Worm (Caenorhabditis elegans): ENCODE measurements around the gene acr-20.

acr-20 gene

ce11 chrII:14406117-14406935, 28.6 kb upstream of the acr-20 start:
- peak; percentile 68 for TF ChIP-seq mep-1 (tag; optimal IDR thresholded peaks at IDR 0.05)
- TF ChIP-seq elt-2 (tag; optimal IDR thresholded peaks at IDR 0.05): no peak

- TF ChIP-seq mep-1 (tag; optimal IDR thresholded peaks at IDR 0.05) (peak; percentile 22), ceh-82 (tag; optimal IDR thresholded peaks at IDR 0.05) (no peak), ama-1 (optimal IDR thresholded peaks at IDR 0.05) (peak; percentile 13), tbx-2 (tag; optimal IDR thresholded peaks at IDR 0.05) (no peak), sup-37 (GFP tag; optimal IDR thresholded peaks at IDR 0.05) (no peak), tlp-1 (tag; optimal IDR thresholded peaks at IDR 0.05) (no peak), unc-62 (GFP tag; optimal IDR thresholded peaks at IDR 0.05) (no peak), nhr-71 (tag; optimal IDR thresholded peaks at IDR 0.05) (no peak), C04F5.9 (tag; optimal IDR thresholded peaks at IDR 0.05) (no peak), lin-35 (GFP tag; optimal IDR thresholded peaks at IDR 0.05) (no peak), isw-1 (GFP tag; IDR thresholded peaks at IDR 0.05) (no peak)
Measured at ce11 chrII:14405489-14406059, 27.9 kb upstream of the acr-20 start.

ce11 chrII:14404741-14405488, 27.2 kb upstream of the acr-20 start:
- peak; percentile 58 for TF ChIP-seq mep-1 (tag; optimal IDR thresholded peaks at IDR 0.05)
- TF ChIP-seq ceh-82 (tag; optimal IDR thresholded peaks at IDR 0.05): peak; percentile 1 to 31 (median 14)
- TF ChIP-seq nhr-90 (tag; optimal IDR thresholded peaks at IDR 0.05; ENCODE audit: poor library complexity): peak; percentile 82
- no peak for TF ChIP-seq sox-4 (tag; optimal IDR thresholded peaks at IDR 0.05)
- TF ChIP-seq sptf-1 (tag; optimal IDR thresholded peaks at IDR 0.05): no peak
- no peak for TF ChIP-seq lir-3 (tag; optimal IDR thresholded peaks at IDR 0.05; ENCODE audit: poor library complexity)
- no peak for TF ChIP-seq unc-130 (tag; optimal IDR thresholded peaks at IDR 0.05)
- peak; percentile 26 for TF ChIP-seq lin-13 (GFP tag; optimal IDR thresholded peaks at IDR 0.05)
- TF ChIP-seq lin-35 (GFP tag; optimal IDR thresholded peaks at IDR 0.05): peak; percentile 41 to 63
- TF ChIP-seq alr-1 (tag; optimal IDR thresholded peaks at IDR 0.05; ENCODE audit: borderline replicate concordance): no peak
- TF ChIP-seq fkh-8 (tag; optimal IDR thresholded peaks at IDR 0.05): peak; percentile 87
- no peak for TF ChIP-seq mef-2 (tag; optimal IDR thresholded peaks at IDR 0.05)
- TF ChIP-seq lin-14 (GFP tag; optimal IDR thresholded peaks at IDR 0.05): peak; percentile 88
- no peak for TF ChIP-seq ceh-88 (GFP tag; IDR thresholded peaks at IDR 0.05)
- TF ChIP-seq nhr-28 (tag; optimal IDR thresholded peaks at IDR 0.05): no peak
- peak in 1 of 2 experiments; percentile 96 for TF ChIP-seq ztf-11 (tag; optimal IDR thresholded peaks at IDR 0.05)
- no peak for TF ChIP-seq aly-2 (tag; optimal IDR thresholded peaks at IDR 0.05)
- TF ChIP-seq unc-62 (GFP tag; optimal IDR thresholded peaks at IDR 0.05): no peak
- TF ChIP-seq jun-1 (tag; optimal IDR thresholded peaks at IDR 0.05): peak; percentile 83
- no peak for TF ChIP-seq Y116A8C.19 (tag; optimal IDR thresholded peaks at IDR 0.05; ENCODE audit: borderline replicate concordance)
- TF ChIP-seq swsn-7 (tag; optimal IDR thresholded peaks at IDR 0.05): peak; percentile 86
- peak; percentile 17 for TF ChIP-seq zip-4 (GFP tag; optimal IDR thresholded peaks at IDR 0.05)
- peak; percentile 55 for TF ChIP-seq efl-3 (GFP tag; optimal IDR thresholded peaks at IDR 0.05)
- no peak for TF ChIP-seq fkh-4 (tag; optimal IDR thresholded peaks at IDR 0.05; ENCODE audit: borderline replicate concordance)
- TF ChIP-seq rnt-1 (tag; optimal IDR thresholded peaks at IDR 0.05): peak; percentile 50
- peak; percentile 91 for TF ChIP-seq ztf-4 (tag; optimal IDR thresholded peaks at IDR 0.05)
- TF ChIP-seq hpl-2 (GFP tag; optimal IDR thresholded peaks at IDR 0.05): no peak
- peak; percentile 80 for TF ChIP-seq snu-23 (GFP tag; optimal IDR thresholded peaks at IDR 0.05)
- TF ChIP-seq egl-27 (tag; optimal IDR thresholded peaks at IDR 0.05): no peak
- TF ChIP-seq isw-1 (GFP tag; IDR thresholded peaks at IDR 0.05): peak; percentile 20; the same call in 1 of the 2 replicates
- no peak for TF ChIP-seq pag-3 (tag; optimal IDR thresholded peaks at IDR 0.05; ENCODE audit: borderline replicate concordance, insufficient read depth)
- TF ChIP-seq fkh-10 (GFP tag; optimal IDR thresholded peaks at IDR 0.05): no peak
- TF ChIP-seq nhr-76 (tag; optimal IDR thresholded peaks at IDR 0.05): no peak
- TF ChIP-seq ama-1 (optimal IDR thresholded peaks at IDR 0.05): no peak
- TF ChIP-seq ceh-8 (GFP tag; optimal IDR thresholded peaks at IDR 0.05): peak; percentile 68
- peak in 2 of 6 experiments; percentile 10 to 69 for TF ChIP-seq elt-3 (tag; optimal IDR thresholded peaks at IDR 0.05)
- TF ChIP-seq vab-15 (tag; optimal IDR thresholded peaks at IDR 0.05): no peak
